Fruit fly (Drosophila melanogaster): ENCODE results near the gene CG46383.

The CG46383 gene

dm6 chr3R:15934952-15935351 lies 15.8 kb downstream of the CG46383 start, which contains the start of gene Sap47 (continued):
- TF ChIP-seq bsh (GFP tag; optimal IDR thresholded peaks at IDR 0.05), result no peak
- no peak for TF ChIP-seq h (optimal IDR thresholded peaks at IDR 0.05)
- no peak for TF ChIP-seq CG8944 (GFP tag; optimal IDR thresholded peaks at IDR 0.05)
- no peak for TF ChIP-seq CG6813 (GFP tag; optimal IDR thresholded peaks at IDR 0.05)
- no peak for TF ChIP-seq NK7.1 (GFP tag; optimal IDR thresholded peaks at IDR 0.05)
- no peak for TF ChIP-seq NFAT (GFP tag; IDR thresholded peaks at IDR 0.05)
- 0 out of 3 replicates have a peak, but pooled peaks have one; percentile 8 for TF ChIP-seq sr (GFP tag; IDR thresholded peaks at IDR 0.05)
- no peak for TF ChIP-seq CG12299 (tag; optimal IDR thresholded peaks at IDR 0.05)
- no peak for TF ChIP-seq cwo (GFP tag; optimal IDR thresholded peaks at IDR 0.05)
- no peak for TF ChIP-seq CG9215 (GFP tag; IDR thresholded peaks at IDR 0.05)
- TF ChIP-seq gsb (GFP tag; IDR thresholded peaks at IDR 0.05), result peak; percentile 42; the same call in 1 of the 2 replicates
- TF ChIP-seq az2 (GFP tag; optimal IDR thresholded peaks at IDR 0.05), result no peak
- TF ChIP-seq Kr (GFP tag; optimal IDR thresholded peaks at IDR 0.05), result no peak
- TF ChIP-seq CG6791 (GFP tag; IDR thresholded peaks at IDR 0.05; ENCODE audit: partially characterized antibody), result peak; percentile 76
- no peak for TF ChIP-seq CG2889 (GFP tag; IDR thresholded peaks at IDR 0.05)
- no peak for TF ChIP-seq CG2875 (GFP tag; optimal IDR thresholded peaks at IDR 0.05)
- no peak for TF ChIP-seq dati (GFP tag; IDR thresholded peaks at IDR 0.05)
- no peak for TF ChIP-seq CTCF (GFP tag; optimal IDR thresholded peaks at IDR 0.05)
- TF ChIP-seq Asciz (GFP tag; optimal IDR thresholded peaks at IDR 0.05), result no peak
- TF ChIP-seq sens (GFP tag), result peak; percentile 54
- TF ChIP-seq pnt (GFP tag; optimal IDR thresholded peaks at IDR 0.05), result no peak
- TF ChIP-seq CG11085 (GFP tag; IDR thresholded peaks at IDR 0.05), result no peak
- no peak for TF ChIP-seq lab (GFP tag; optimal IDR thresholded peaks at IDR 0.05)
- TF ChIP-seq CG6683 (GFP tag; optimal IDR thresholded peaks at IDR 0.05), result no peak
- no peak for TF ChIP-seq CG34376 (GFP tag; optimal IDR thresholded peaks at IDR 0.05)

- TF ChIP-seq HLH3B (GFP tag; IDR thresholded peaks at IDR 0.05) (no peak), sna (GFP tag; IDR thresholded peaks at IDR 0.05; ENCODE audit: partially characterized antibody) (peak; percentile 87), CG14860 (GFP tag; IDR thresholded peaks at IDR 0.05; ENCODE audit: partially characterized antibody) (peak; percentile 92), CG3281 (GFP tag; optimal IDR thresholded peaks at IDR 0.05) (no peak), CG34224 (GFP tag; IDR thresholded peaks at IDR 0.05; ENCODE audit: partially characterized antibody) (peak; percentile 97), CG17829 (tag; optimal IDR thresholded peaks at IDR 0.05) (peak; percentile 21), Dp (GFP tag; optimal IDR thresholded peaks at IDR 0.05) (peak; percentile 88), tna (GFP tag; IDR thresholded peaks at IDR 0.05; ENCODE audit: partially characterized antibody) (peak; percentile 91), vfl (GFP tag; optimal IDR thresholded peaks at IDR 0.05) (no peak), odd (GFP tag; optimal IDR thresholded peaks at IDR 0.05) (no peak), sug (tag; optimal IDR thresholded peaks at IDR 0.05) (peak; percentile 14), CG4854 (GFP tag; optimal IDR thresholded peaks at IDR 0.05) (no peak), CG1832 (GFP tag; optimal IDR thresholded peaks at IDR 0.05) (no peak), h (optimal IDR thresholded peaks at IDR 0.05) (no peak), org-1 (GFP tag; optimal IDR thresholded peaks at IDR 0.05) (no peak), HLH4C (GFP tag; IDR thresholded peaks at IDR 0.05; ENCODE audit: partially characterized antibody) (peak; percentile 96), Sry-δ (GFP tag; optimal IDR thresholded peaks at IDR 0.05) (peak; percentile 86), CG16813 (GFP tag; IDR thresholded peaks at IDR 0.05; ENCODE audit: partially characterized antibody) (peak; percentile 85), Dll (GFP tag; IDR thresholded peaks at IDR 0.05; ENCODE audit: partially characterized antibody) (peak; percentile 94), Optix (GFP tag; IDR thresholded peaks at IDR 0.05) (no peak), chinmo (GFP tag; IDR thresholded peaks at IDR 0.05; ENCODE audit: partially characterized antibody) (peak; percentile 87), CG15696 (tag; optimal IDR thresholded peaks at IDR 0.05) (no peak), CG34422 (GFP tag; IDR thresholded peaks at IDR 0.05) (peak; percentile 34; the same call in 1 of the 3 replicates), oc (tag; optimal IDR thresholded peaks at IDR 0.05) (no peak), crp (GFP tag; optimal IDR thresholded peaks at IDR 0.05) (peak; percentile 66 to 94), Hr51 (GFP tag; optimal IDR thresholded peaks at IDR 0.05) (no peak)
Observed at dm6 chr3R:15933609-15934232, 17.0 kb downstream of the CG46383 start, which contains the start of the genes CG5478 and blp. CG5478 (minus strand) TSS chr3R:15933734. blp (plus strand) TSS chr3R:15933847.

Measured in whole organism, embryonic.